Fruit fly (Drosophila melanogaster) whole organism, adult: Measurements from ENCODE around the gene Erk7.

Experiments used
- bab1 ChIP-seq: fragments of 200-800 bp; sonication (Bioruptor generic); optimal IDR thresholded peaks from 3 replicates; lab custom pipeline; 2019; ENCODE audit warnings: missing biosample characterization, mild to moderate bottlenecking, missing genetic modification characterization, moderate library complexity
- tj ChIP-seq: fragments of 200-800 bp; sonication (Bioruptor generic); optimal IDR thresholded peaks from 3 replicates; lab custom pipeline; 2017; ENCODE audit warnings: missing biosample characterization, mild to moderate bottlenecking, missing genetic modification characterization, moderate library complexity

dm6 chrX:9255021-9255420 is 12.5 kb downstream of the Erk7 start:
- no peak for TF ChIP-seq tj (GFP tag; lab: Kevin White, UChicago)
- no peak for TF ChIP-seq bab1 (GFP tag; lab: Kevin White, UChicago)
